Worm (Caenorhabditis elegans) whole organism, late embryonic: Measurements from ENCODE around the gene bas-1.

Experiments used
- C38D4.7 ChIP-seq: fragments of 200-800 bp; sonication (Bioruptor generic); optimal IDR thresholded peaks from 2 replicates; lab custom pipeline; 2018; ENCODE audit warnings: mild to moderate bottlenecking, missing genetic modification characterization, moderate library complexity, missing compliant biosample characterization
- F13H6.1 ChIP-seq: sonication (generic microtip); optimal IDR thresholded peaks from 2 replicates; lab custom pipeline; 2016; ENCODE audit warnings: missing genetic modification characterization, missing compliant biosample characterization
- K02D7.2 ChIP-seq: sonication (generic microtip); optimal IDR thresholded peaks from 2 replicates; lab custom pipeline; 2017; ENCODE audit warnings: mild to moderate bottlenecking, missing genetic modification characterization, missing compliant biosample characterization
- K09A11.1 ChIP-seq: sonication (generic microtip); optimal IDR thresholded peaks from 2 replicates; lab custom pipeline; 2017; ENCODE audit warnings: antibody characterized with exemption, mild to moderate bottlenecking, missing genetic modification characterization, missing compliant biosample characterization; ENCODE audit not compliant: insufficient read depth
- ama-1 ChIP-seq: fragments of 150-350 bp; optimal IDR thresholded peaks from 2 replicates; lab custom pipeline; 2014
- ceh-14 ChIP-seq: sonication (generic microtip); optimal IDR thresholded peaks from 2 replicates; lab custom pipeline; 2016; ENCODE audit warnings: missing genotype, missing genetic modification characterization, missing compliant biosample characterization
- ceh-18 ChIP-seq: sonication (generic microtip); optimal IDR thresholded peaks from 2 replicates; lab custom pipeline; 2016; ENCODE audit warnings: missing genetic modification characterization, missing compliant biosample characterization
- ceh-19 ChIP-seq: fragments of 200-800 bp; sonication (Bioruptor generic); optimal IDR thresholded peaks from 2 replicates; lab custom pipeline; 2018; ENCODE audit warnings: mild to moderate bottlenecking, missing genetic modification characterization, missing compliant biosample characterization
- ceh-2 ChIP-seq: sonication (generic microtip); optimal IDR thresholded peaks from 2 replicates; lab custom pipeline; 2016; ENCODE audit warnings: missing genotype, missing genetic modification characterization, missing compliant biosample characterization
- ceh-22 ChIP-seq: sonication (generic microtip); optimal IDR thresholded peaks from 2 replicates; lab custom pipeline; 2017; ENCODE audit warnings: missing biosample characterization, missing genetic modification characterization
- ceh-30 ChIP-seq: fragments of 150-350 bp; optimal IDR thresholded peaks from 2 replicates; lab custom pipeline; 2014; ENCODE audit warnings: missing biosample characterization, missing genetic modification characterization
- ceh-31 ChIP-seq: sonication (generic microtip); optimal IDR thresholded peaks from 2 replicates; lab custom pipeline; 2016; ENCODE audit warnings: missing genetic modification characterization, missing compliant biosample characterization
- ceh-34 ChIP-seq: sonication (generic microtip); optimal IDR thresholded peaks from 2 replicates; lab custom pipeline; 2016; ENCODE audit warnings: mild to moderate bottlenecking, missing genetic modification characterization, missing compliant biosample characterization
- ceh-45 ChIP-seq: fragments of 200-800 bp; sonication (Bioruptor generic); IDR thresholded peaks from 2 replicates; pipeline ENCODE4 v1.3.6; 2022; ENCODE audit warnings: missing genetic modification reagents, missing genetic modification characterization, missing compliant biosample characterization
- ceh-48 ChIP-seq: sonication (generic microtip); optimal IDR thresholded peaks from 2 replicates; lab custom pipeline; 2016; ENCODE audit warnings: missing genetic modification characterization, inconsistent platforms, missing compliant biosample characterization
- ceh-9 ChIP-seq: sonication (generic microtip); optimal IDR thresholded peaks from 2 replicates; lab custom pipeline; 2016; ENCODE audit warnings: mild to moderate bottlenecking, missing genetic modification characterization, inconsistent platforms, missing compliant biosample characterization
- dmd-4 ChIP-seq: sonication (generic microtip); optimal IDR thresholded peaks from 2 replicates; lab custom pipeline; 2016; ENCODE audit warnings: borderline replicate concordance, missing genetic modification characterization, missing compliant biosample characterization
- dve-1 ChIP-seq: sonication (generic microtip); optimal IDR thresholded peaks from 2 replicates; lab custom pipeline; 2017; ENCODE audit warnings: antibody characterized with exemption, mild to moderate bottlenecking, missing genetic modification characterization, missing compliant biosample characterization
- elt-2 ChIP-seq: sonication (generic microtip); optimal IDR thresholded peaks from 2 replicates; lab custom pipeline; 2016; ENCODE audit warnings: missing genetic modification reagents, missing genetic modification characterization, missing compliant biosample characterization
- elt-4 ChIP-seq: sonication (generic microtip); optimal IDR thresholded peaks from 2 replicates; lab custom pipeline; 2016; ENCODE audit warnings: missing genetic modification characterization, missing compliant biosample characterization
- ets-4 ChIP-seq: sonication (generic microtip); optimal IDR thresholded peaks from 2 replicates; lab custom pipeline; 2016; ENCODE audit warnings: missing genetic modification characterization, missing compliant biosample characterization
- eyg-1 ChIP-seq: sonication (generic microtip); optimal IDR thresholded peaks from 2 replicates; lab custom pipeline; 2016; ENCODE audit warnings: missing genotype, missing genetic modification characterization, missing compliant biosample characterization
- fax-1 ChIP-seq: sonication (generic microtip); optimal IDR thresholded peaks from 2 replicates; lab custom pipeline; 2016; ENCODE audit warnings: missing genotype, missing genetic modification characterization, missing compliant biosample characterization
- fkh-6 ChIP-seq: sonication (generic microtip); optimal IDR thresholded peaks from 2 replicates; lab custom pipeline; 2016; ENCODE audit warnings: missing genetic modification characterization, missing compliant biosample characterization
- gmeb-2 ChIP-seq: sonication (generic microtip); optimal IDR thresholded peaks from 2 replicates; lab custom pipeline; 2016; ENCODE audit warnings: missing genetic modification characterization, inconsistent platforms, missing compliant biosample characterization
- hlh-13 ChIP-seq: fragments of 200-800 bp; sonication (Bioruptor generic); optimal IDR thresholded peaks from 2 replicates; lab custom pipeline; 2018; ENCODE audit warnings: mild to moderate bottlenecking, missing genetic modification characterization, missing compliant biosample characterization
- hlh-15 ChIP-seq: sonication (generic microtip); optimal IDR thresholded peaks from 2 replicates; lab custom pipeline; 2016; ENCODE audit warnings: missing genetic modification characterization, missing compliant biosample characterization
- hlh-30 ChIP-seq: sonication (generic microtip); optimal IDR thresholded peaks from 2 replicates; lab custom pipeline; 2017; ENCODE audit warnings: antibody characterized with exemption, missing genetic modification characterization, missing compliant biosample characterization; ENCODE audit not compliant: insufficient read depth
- lim-6 ChIP-seq: sonication (generic microtip); optimal IDR thresholded peaks from 2 replicates; lab custom pipeline; 2016; ENCODE audit warnings: missing genetic modification characterization, missing compliant biosample characterization
- lin-11 ChIP-seq: fragments of 200-800 bp; sonication (Bioruptor generic); optimal IDR thresholded peaks from 2 replicates; lab custom pipeline; 2018; ENCODE audit warnings: mild to moderate bottlenecking, missing genetic modification characterization, missing compliant biosample characterization
- nfya-1 ChIP-seq: sonication (generic microtip); optimal IDR thresholded peaks from 2 replicates; lab custom pipeline; 2017; ENCODE audit warnings: missing genetic modification characterization, mild to moderate bottlenecking, missing compliant biosample characterization, antibody characterized with exemption, moderate library complexity
- nhr-11 ChIP-seq: fragments of 150-350 bp; optimal IDR thresholded peaks from 2 replicates; lab custom pipeline; 2014; ENCODE audit warnings: missing biosample characterization, missing genetic modification characterization
- nhr-232 ChIP-seq: sonication (generic microtip); optimal IDR thresholded peaks from 2 replicates; lab custom pipeline; 2016; ENCODE audit warnings: missing genetic modification characterization, missing compliant biosample characterization
- npax-4 ChIP-seq: sonication (generic microtip); optimal IDR thresholded peaks from 2 replicates; lab custom pipeline; 2016; ENCODE audit warnings: missing genetic modification characterization, missing compliant biosample characterization
- odd-2 ChIP-seq: sonication (generic microtip); optimal IDR thresholded peaks from 2 replicates; lab custom pipeline; 2017; ENCODE audit warnings: antibody characterized with exemption, mild to moderate bottlenecking, missing genetic modification characterization, missing compliant biosample characterization
- pag-3 ChIP-seq: sonication (generic microtip); optimal IDR thresholded peaks from 2 replicates; lab custom pipeline; 2016; ENCODE audit warnings: missing compliant biosample characterization, missing genetic modification characterization, borderline replicate concordance
- pat-9 ChIP-seq: fragments of 200-800 bp; sonication (Bioruptor generic); optimal IDR thresholded peaks from 2 replicates; lab custom pipeline; 2018; ENCODE audit warnings: mild to moderate bottlenecking, missing genetic modification characterization, moderate library complexity, missing compliant biosample characterization
- pha-4 ChIP-seq: fragments of 150-350 bp; optimal IDR thresholded peaks from 2 replicates; lab custom pipeline; 2018; ENCODE audit warnings: missing biosample characterization, missing genetic modification reagents, missing genetic modification characterization
- pqm-1 ChIP-seq: sonication (generic microtip); optimal IDR thresholded peaks from 2 replicates; lab custom pipeline; 2016; ENCODE audit warnings: missing genetic modification characterization, missing compliant biosample characterization
- pros-1 ChIP-seq: fragments of 150-350 bp; optimal IDR thresholded peaks from 2 replicates; lab custom pipeline; 2014; ENCODE audit warnings: missing biosample characterization, missing genetic modification reagents, missing genetic modification characterization
- ref-2 ChIP-seq: sonication (generic microtip); optimal IDR thresholded peaks from 2 replicates; lab custom pipeline; 2016; ENCODE audit warnings: missing genetic modification characterization, missing compliant biosample characterization
- rnt-1 ChIP-seq: sonication (generic microtip); optimal IDR thresholded peaks from 2 replicates; lab custom pipeline; 2016; ENCODE audit warnings: missing genetic modification characterization, missing compliant biosample characterization
- sox-2 ChIP-seq: fragments of 200-800 bp; sonication (Bioruptor generic); IDR thresholded peaks from 2 replicates; pipeline ENCODE4 v1.3.6; 2022; ENCODE audit warnings: missing genetic modification reagents, missing genetic modification characterization, missing compliant biosample characterization
- sox-4 ChIP-seq: sonication (generic microtip); optimal IDR thresholded peaks from 2 replicates; lab custom pipeline; 2017; ENCODE audit warnings: mild to moderate bottlenecking, missing genetic modification characterization, inconsistent platforms, missing compliant biosample characterization
- syd-9 ChIP-seq: sonication (generic microtip); optimal IDR thresholded peaks from 2 replicates; lab custom pipeline; 2016; ENCODE audit warnings: mild to moderate bottlenecking, missing genetic modification characterization, moderate library complexity, missing compliant biosample characterization
- tbx-2 ChIP-seq: sonication (generic microtip); optimal IDR thresholded peaks from 2 replicates; lab custom pipeline; 2016; ENCODE audit warnings: missing genetic modification characterization, missing compliant biosample characterization
- unc-42 ChIP-seq: sonication (generic microtip); optimal IDR thresholded peaks from 2 replicates; lab custom pipeline; 2016; ENCODE audit warnings: missing genotype, missing genetic modification characterization, missing compliant biosample characterization
- unc-55 ChIP-seq: sonication (generic microtip); optimal IDR thresholded peaks from 2 replicates; lab custom pipeline; 2017; ENCODE audit warnings: missing biosample characterization, missing genetic modification reagents, missing genetic modification characterization
- unc-86 ChIP-seq: sonication (generic microtip); optimal IDR thresholded peaks from 2 replicates; lab custom pipeline; 2016; ENCODE audit warnings: missing genetic modification characterization, missing compliant biosample characterization
- zip-5 ChIP-seq: sonication (generic microtip); optimal IDR thresholded peaks from 2 replicates; lab custom pipeline; 2016; ENCODE audit warnings: missing genetic modification characterization, missing compliant biosample characterization
- ztf-16 ChIP-seq: sonication (generic microtip); optimal IDR thresholded peaks from 2 replicates; lab custom pipeline; 2017; ENCODE audit warnings: missing genetic modification characterization, missing compliant biosample characterization

bas-1 gene

ce11 chrIII:5621236-5621635 lies 9.2 kb downstream of the bas-1 start:
- TF ChIP-seq sox-4 (tag; lab: Kevin White, UChicago) (peak; percentile 11), lim-6 (no peak), ceh-19 (GFP tag; lab: Kevin White, UChicago) (peak; percentile 40), odd-2 (tag; lab: Kevin White, UChicago) (no peak), syd-9 (no peak), elt-2 (peak; percentile 63), lin-11 (tag; lab: Kevin White, UChicago) (no peak), K02D7.2 (tag; lab: Kevin White, UChicago) (no peak), ceh-9 (tag; lab: Kevin White, UChicago) (no peak), ceh-2 (tag; lab: Kevin White, UChicago) (peak; percentile 17), fkh-6 (no peak), ceh-14 (tag; lab: Kevin White, UChicago) (peak; percentile 33), pros-1 (no peak), unc-55 (peak; percentile 85), ceh-34 (tag; lab: Kevin White, UChicago) (peak; percentile 34), ceh-18 (tag; lab: Kevin White, UChicago) (peak; percentile 8), eyg-1 (tag; lab: Kevin White, UChicago) (no peak), pqm-1 (tag; lab: Kevin White, UChicago) (no peak), nhr-11 (tag; lab: Kevin White, UChicago) (no peak), ama-1 (lab: Kevin White, UChicago) (no peak), dmd-4 (tag; lab: Kevin White, UChicago) (no peak), ceh-22 (tag; lab: Kevin White, UChicago) (no peak), F13H6.1 (tag; lab: Kevin White, UChicago) (peak; percentile 23), ceh-30 (tag; lab: Kevin White, UChicago) (no peak), ceh-31 (tag; lab: Kevin White, UChicago) (peak; percentile 77), dve-1 (peak; percentile 28), hlh-13 (GFP tag; lab: Kevin White, UChicago) (no peak), pat-9 (tag; lab: Kevin White, UChicago) (no peak), unc-42 (peak; percentile 42), C38D4.7 (no peak), ref-2 (tag; lab: Kevin White, UChicago) (peak; percentile 33), hlh-30 (tag; lab: Kevin White, UChicago) (peak; percentile 23), hlh-15 (tag; lab: Kevin White, UChicago) (no peak), pag-3 (tag; lab: Kevin White, UChicago) (no peak), ceh-45 (no peak), sox-2 (GFP tag; lab: Robert Waterston, UW) (no peak), ztf-16 (tag; lab: Kevin White, UChicago) (no peak), elt-4 (tag; lab: Kevin White, UChicago) (no peak), pha-4 (no peak), K09A11.1 (tag; lab: Kevin White, UChicago) (no peak), zip-5 (tag; lab: Kevin White, UChicago) (no peak), ets-4 (tag; lab: Kevin White, UChicago) (peak; percentile 60), rnt-1 (no peak), npax-4 (no peak), unc-86 (tag; lab: Kevin White, UChicago) (no peak), nhr-232 (tag; lab: Kevin White, UChicago) (no peak), gmeb-2 (tag; lab: Kevin White, UChicago) (no peak), tbx-2 (peak; percentile 44), ceh-48 (no peak), fax-1 (no peak), nfya-1 (tag; lab: Kevin White, UChicago) (peak; percentile 76)
